Fruit fly (Drosophila melanogaster) Kc167 (cell line): Measurements from ENCODE around the gene primo-2.

Experiments used
- Myc ChIP-seq: fragments of >200 bp; optimal IDR thresholded peaks from 2 replicates; lab custom pipeline; 2017; ENCODE audit warnings: missing external identifiers
- h ChIP-seq: fragments of >200 bp; optimal IDR thresholded peaks from 3 replicates; lab custom pipeline; 2018; ENCODE audit warnings: missing external identifiers
- insv ChIP-seq: fragments of >200 bp; optimal IDR thresholded peaks from 3 replicates; lab custom pipeline; 2018; ENCODE audit warnings: missing external identifiers
- psq ChIP-seq: fragments of >200 bp; optimal IDR thresholded peaks from 2 replicates; lab custom pipeline; 2017; ENCODE audit warnings: missing external identifiers

dm6 chr3R:13705292-13705885 is 6.2 kb downstream of the primo-2 start, which contains the start of gene Adgf-D:
- TF ChIP-seq psq (lab: Kevin White, UChicago) (no peak), h (no peak), insv (no peak), Myc (no peak)
